Fruit fly (Drosophila melanogaster) whole organism, embryonic: ENCODE data around the gene iav.

Source experiments
- CG11398 ChIP-seq: fragments of 200-800 bp; sonication (Bioruptor generic); optimal IDR thresholded peaks from 2 replicates; lab custom pipeline; 2016; ENCODE audit warnings: missing biosample characterization, missing genetic modification characterization
- CG12104 ChIP-seq: fragments of 200-800 bp; sonication (Bioruptor generic); optimal IDR thresholded peaks from 3 replicates; lab custom pipeline; 2016; ENCODE audit warnings: missing biosample characterization, missing genetic modification characterization
- CG12659 ChIP-seq: fragments of 200-800 bp; sonication (Bioruptor generic); optimal IDR thresholded peaks from 3 replicates; lab custom pipeline; 2017; ENCODE audit warnings: mild to moderate bottlenecking, missing biosample characterization, missing genetic modification reagents, missing genetic modification characterization
- CG12942 ChIP-seq: fragments of 200-800 bp; sonication (Bioruptor generic); optimal IDR thresholded peaks from 3 replicates; lab custom pipeline; 2016; ENCODE audit warnings: missing biosample characterization, missing genetic modification characterization
- CG13123 ChIP-seq: fragments of 200-800 bp; sonication (Bioruptor generic); optimal IDR thresholded peaks from 2 replicates; lab custom pipeline; 2016; ENCODE audit warnings: missing biosample characterization, missing genetic modification characterization
- CG13775 ChIP-seq: fragments of 200-800 bp; sonication (Bioruptor generic); optimal IDR thresholded peaks from 3 replicates; lab custom pipeline; 2017; ENCODE audit warnings: missing biosample characterization, mild to moderate bottlenecking, missing genetic modification characterization
- CG14860 ChIP-seq: fragments of 200-800 bp; sonication (Bioruptor generic); IDR thresholded peaks from 3 replicates; pipeline ENCODE4 v1.3.6; 2022; ENCODE audit warnings: missing biosample characterization, missing genetic modification characterization; ENCODE audit not compliant: partially characterized antibody
- CG16815 ChIP-seq: fragments of 200-800 bp; sonication (Bioruptor generic); optimal IDR thresholded peaks from 3 replicates; lab custom pipeline; 2017; ENCODE audit warnings: missing biosample characterization, mild to moderate bottlenecking, missing genetic modification characterization
- CG17912 ChIP-seq: fragments of 200-800 bp; sonication (Bioruptor generic); optimal IDR thresholded peaks from 2 replicates; lab custom pipeline; 2018; ENCODE audit warnings: missing biosample characterization, mild to moderate bottlenecking, missing genetic modification characterization
- CG18011 ChIP-seq: fragments of 200-800 bp; sonication (Bioruptor generic); optimal IDR thresholded peaks from 2 replicates; lab custom pipeline; 2017; ENCODE audit warnings: missing biosample characterization, missing genetic modification characterization, mild to moderate bottlenecking, moderate library complexity, missing genotype
- CG31388 ChIP-seq: fragments of 200-800 bp; sonication (Bioruptor generic); optimal IDR thresholded peaks from 2 replicates; lab custom pipeline; 2016; ENCODE audit warnings: missing biosample characterization, missing genetic modification characterization
- CG3995 ChIP-seq: fragments of 200-800 bp; sonication (Bioruptor generic); optimal IDR thresholded peaks from 3 replicates; lab custom pipeline; 2016; ENCODE audit warnings: missing biosample characterization, missing genetic modification characterization
- CG4328 ChIP-seq: fragments of 200-800 bp; sonication (Bioruptor generic); optimal IDR thresholded peaks from 3 replicates; lab custom pipeline; 2017; ENCODE audit warnings: missing biosample characterization, missing genetic modification reagents, missing genetic modification characterization
- CG6254 ChIP-seq: fragments of 200-800 bp; sonication (Bioruptor generic); optimal IDR thresholded peaks from 3 replicates; lab custom pipeline; 2017; ENCODE audit warnings: mild to moderate bottlenecking, missing biosample characterization, missing genetic modification reagents, missing genetic modification characterization
- CG7556 ChIP-seq: fragments of 200-800 bp; sonication (Bioruptor generic); optimal IDR thresholded peaks from 2 replicates; lab custom pipeline; 2017; ENCODE audit warnings: missing biosample characterization, mild to moderate bottlenecking, missing genetic modification characterization
- D ChIP-seq, 2 experiments: fragments of 200-800 bp in 1 of 2; fragments of >200 bp in 1 of 2; sonication (Bioruptor generic) in 1 of 2; optimal IDR thresholded peaks; 2 replicates in 1 of 2; 3 replicates in 1 of 2; lab custom pipeline; 2017; ENCODE audit warnings: mild to moderate bottlenecking in 1 of 2, missing biosample characterization in 1 of 2, missing genetic modification characterization in 1 of 2, missing genetic modification reagents in 1 of 2
- Dref ChIP-seq: fragments of 200-800 bp; sonication (Bioruptor generic); IDR thresholded peaks from 2 replicates; pipeline ENCODE4 v1.3.6; 2022; ENCODE audit warnings: missing biosample characterization, missing genetic modification characterization
- Hand ChIP-seq: fragments of 200-800 bp; sonication (Bioruptor generic); optimal IDR thresholded peaks from 2 replicates; lab custom pipeline; 2017; ENCODE audit warnings: mild to moderate bottlenecking, missing biosample characterization, missing genetic modification reagents, missing genetic modification characterization
- Lim3 ChIP-seq: fragments of 200-800 bp; sonication (Bioruptor generic); IDR thresholded peaks from 2 replicates; pipeline ENCODE4 v1.3.6; 2022; ENCODE audit warnings: missing biosample characterization, missing genetic modification characterization
- NC2α ChIP-seq: fragments of 200-800 bp; sonication (Bioruptor generic); optimal IDR thresholded peaks from 2 replicates; lab custom pipeline; 2016; ENCODE audit warnings: missing biosample characterization, missing genetic modification characterization
- Nf-YC ChIP-seq: fragments of 200-800 bp; optimal IDR thresholded peaks from 3 replicates; lab custom pipeline; 2019; ENCODE audit warnings: missing biosample characterization, mild to moderate bottlenecking, missing genetic modification characterization, moderate library complexity
- Poxn ChIP-seq: fragments of 200-800 bp; sonication (Bioruptor generic); IDR thresholded peaks from 2 replicates; pipeline ENCODE4 v1.3.6; 2022; ENCODE audit warnings: missing biosample characterization, missing genetic modification characterization
- Taf1 ChIP-seq: fragments of 200-800 bp; sonication (Bioruptor generic); IDR thresholded peaks from 2 replicates; pipeline ENCODE4 v1.3.6; 2022; ENCODE audit warnings: missing biosample characterization, missing genetic modification characterization
- Trl ChIP-seq, 3 experiments: fragments of >200 bp in 2 of 3; fragments of 200-800 bp in 1 of 3; sonication (Bioruptor generic) in 1 of 3; optimal IDR thresholded peaks; 2 replicates in 1 of 3; 3 replicates in 2 of 3; lab custom pipeline; 2016 to 2017; ENCODE audit warnings: missing biosample characterization in 1 of 3, missing genetic modification characterization in 1 of 3
- Usf ChIP-seq: fragments of 200-800 bp; sonication (Bioruptor generic); optimal IDR thresholded peaks from 2 replicates; lab custom pipeline; 2017; ENCODE audit warnings: missing genotype, missing biosample characterization, missing genetic modification characterization
- dimm ChIP-seq: fragments of 200-800 bp; sonication (Bioruptor generic); IDR thresholded peaks from 2 replicates; pipeline ENCODE4 v1.3.6; 2022; ENCODE audit warnings: missing biosample characterization, missing genetic modification characterization
- dmrt11E ChIP-seq: fragments of 200-800 bp; sonication (Bioruptor generic); optimal IDR thresholded peaks from 3 replicates; lab custom pipeline; 2018; ENCODE audit warnings: missing biosample characterization, mild to moderate bottlenecking, missing genetic modification characterization, moderate library complexity
- dysf ChIP-seq: fragments of 200-800 bp; sonication (Bioruptor generic); IDR thresholded peaks from 3 replicates; pipeline ENCODE4 v1.3.6; 2022; ENCODE audit warnings: missing biosample characterization, missing genetic modification characterization
- fd102C ChIP-seq: fragments of 200-800 bp; sonication (Bioruptor generic); optimal IDR thresholded peaks from 2 replicates; lab custom pipeline; 2018; ENCODE audit warnings: missing biosample characterization, mild to moderate bottlenecking, missing genetic modification characterization, moderate library complexity
- gcm2 ChIP-seq: fragments of 200-800 bp; sonication (Bioruptor generic); optimal IDR thresholded peaks from 2 replicates; lab custom pipeline; 2016; ENCODE audit warnings: missing biosample characterization, missing genetic modification characterization
- ham ChIP-seq: fragments of 200-800 bp; sonication (Bioruptor generic); IDR thresholded peaks from 2 replicates; pipeline ENCODE4 v1.3.6; 2022; ENCODE audit warnings: missing biosample characterization, missing genetic modification characterization
- hb ChIP-seq: fragments of 200-800 bp; sonication (Bioruptor generic); IDR thresholded peaks from 3 replicates; pipeline ENCODE4 v1.3.6; 2022; ENCODE audit warnings: missing biosample characterization, missing genetic modification characterization; ENCODE audit not compliant: partially characterized antibody
- her ChIP-seq: fragments of 200-800 bp; sonication (Bioruptor generic); optimal IDR thresholded peaks from 2 replicates; lab custom pipeline; 2016; ENCODE audit warnings: missing biosample characterization, missing genetic modification characterization
- ind ChIP-seq: fragments of 200-800 bp; sonication (Bioruptor generic); optimal IDR thresholded peaks from 3 replicates; lab custom pipeline; 2016; ENCODE audit warnings: missing biosample characterization, missing genetic modification characterization
- jing ChIP-seq: fragments of 200-800 bp; sonication (Bioruptor generic); optimal IDR thresholded peaks from 2 replicates; lab custom pipeline; 2018; ENCODE audit warnings: missing biosample characterization, mild to moderate bottlenecking, missing genetic modification characterization
- klu ChIP-seq: fragments of 200-800 bp; sonication (Bioruptor generic); IDR thresholded peaks from 2 replicates; pipeline ENCODE4 v1.3.6; 2022; ENCODE audit warnings: missing biosample characterization, missing genetic modification characterization
- luna ChIP-seq: fragments of 200-800 bp; sonication (Bioruptor generic); optimal IDR thresholded peaks from 2 replicates; lab custom pipeline; 2016; ENCODE audit warnings: missing biosample characterization, missing genetic modification characterization
- maf-S ChIP-seq: fragments of 200-800 bp; sonication (Bioruptor generic); optimal IDR thresholded peaks from 2 replicates; lab custom pipeline; 2016; ENCODE audit warnings: missing biosample characterization, missing genetic modification characterization
- mam ChIP-seq: fragments of 200-800 bp; sonication (Bioruptor generic); optimal IDR thresholded peaks from 3 replicates; lab custom pipeline; 2016; ENCODE audit warnings: missing biosample characterization, missing genetic modification characterization
- mld ChIP-seq: fragments of 200-800 bp; sonication (Bioruptor generic); IDR thresholded peaks from 3 replicates; pipeline ENCODE4 v1.3.6; 2022; ENCODE audit warnings: missing biosample characterization, missing genetic modification characterization; ENCODE audit not compliant: partially characterized antibody
- nerfin-1 ChIP-seq: fragments of 200-800 bp; sonication (Bioruptor generic); optimal IDR thresholded peaks from 3 replicates; lab custom pipeline; 2019; ENCODE audit warnings: missing biosample characterization, mild to moderate bottlenecking, missing genetic modification characterization, moderate library complexity
- salm ChIP-seq: fragments of 200-800 bp; sonication (Bioruptor generic); optimal IDR thresholded peaks from 2 replicates; lab custom pipeline; 2018; ENCODE audit warnings: missing biosample characterization, mild to moderate bottlenecking, missing genetic modification characterization
- seq ChIP-seq: fragments of 200-800 bp; sonication (Bioruptor generic); IDR thresholded peaks from 2 replicates; pipeline ENCODE4 v1.3.6; 2022; ENCODE audit warnings: missing biosample characterization, missing genetic modification characterization
- sim ChIP-seq: fragments of 200-800 bp; sonication (Bioruptor generic); IDR thresholded peaks from 2 replicates; pipeline ENCODE4 v1.3.6; 2022; ENCODE audit warnings: missing biosample characterization, missing genetic modification characterization
- slbo ChIP-seq: fragments of 200-800 bp; sonication (Bioruptor generic); IDR thresholded peaks from 2 replicates; pipeline ENCODE4 v1.3.6; 2022; ENCODE audit warnings: missing biosample characterization, missing genetic modification characterization
- sna ChIP-seq: fragments of 200-800 bp; sonication (Bioruptor generic); IDR thresholded peaks from 2 replicates; pipeline ENCODE4 v1.3.6; 2022; ENCODE audit warnings: missing biosample characterization, missing genetic modification characterization; ENCODE audit not compliant: partially characterized antibody
- ssp ChIP-seq: fragments of 200-800 bp; sonication (Bioruptor generic); IDR thresholded peaks from 2 replicates; pipeline ENCODE4 v1.3.6; 2022; ENCODE audit warnings: missing biosample characterization, missing genetic modification characterization
- tap ChIP-seq: fragments of 200-800 bp; optimal IDR thresholded peaks from 3 replicates; lab custom pipeline; 2019; ENCODE audit warnings: missing biosample characterization, mild to moderate bottlenecking, missing genetic modification characterization, moderate library complexity
- vnd ChIP-seq: fragments of 200-800 bp; sonication (Bioruptor generic); IDR thresholded peaks from 3 replicates; pipeline ENCODE4 v1.3.6; 2022; ENCODE audit warnings: missing biosample characterization, missing genetic modification characterization; ENCODE audit not compliant: partially characterized antibody
- zfh2 ChIP-seq: fragments of 200-800 bp; sonication (Bioruptor generic); optimal IDR thresholded peaks from 2 replicates; lab custom pipeline; 2016; ENCODE audit warnings: missing biosample characterization, missing genetic modification characterization

Gene iav

dm6 chrX:6800726-6801296 is 13.0 kb upstream of the iav start (continued):
- no peak for TF ChIP-seq Dref (GFP tag; lab: Robert Waterston, UW)
- no peak for TF ChIP-seq zfh2 (GFP tag; lab: Kevin White, UChicago)
- no peak for TF ChIP-seq mld (GFP tag; lab: Robert Waterston, UW)
- no peak for TF ChIP-seq vnd
- no peak for TF ChIP-seq Poxn (GFP tag; lab: Robert Waterston, UW)
- TF ChIP-seq CG3995 (GFP tag; lab: Kevin White, UChicago): peak; percentile 2
- TF ChIP-seq CG31388 (GFP tag; lab: Kevin White, UChicago): no peak
- TF ChIP-seq CG6254 (GFP tag; lab: Kevin White, UChicago): peak; percentile 38
- peak; percentile 24 for TF ChIP-seq ind
- no peak for TF ChIP-seq maf-S (GFP tag; lab: Kevin White, UChicago)
- TF ChIP-seq CG12659 (GFP tag; lab: Kevin White, UChicago): peak; percentile 56
- no peak for TF ChIP-seq Usf (GFP tag; lab: Kevin White, UChicago)
- TF ChIP-seq salm (tag; lab: Kevin White, UChicago): no peak
- TF ChIP-seq gcm2: no peak
- TF ChIP-seq CG14860 (GFP tag; lab: Robert Waterston, UW): no peak
- no peak for TF ChIP-seq seq
- no peak for TF ChIP-seq ssp (GFP tag; lab: Robert Waterston, UW)
- peak; percentile 22 to 53 for TF ChIP-seq Trl (optimal IDR thresholded peaks at IDR 0.05; lab: Kevin White, UChicago)
- no peak for TF ChIP-seq Trl (GFP tag; optimal IDR thresholded peaks at IDR 0.05; lab: Kevin White, UChicago)
- TF ChIP-seq Hand: no peak
- TF ChIP-seq fd102C: no peak
- TF ChIP-seq Nf-YC (tag; lab: Kevin White, UChicago): peak; percentile 30
- TF ChIP-seq her (GFP tag; lab: Kevin White, UChicago): no peak
- peak; percentile 32; the same call in 1 of the 2 replicates for TF ChIP-seq slbo (GFP tag; lab: Robert Waterston, UW)
- TF ChIP-seq CG17912 (GFP tag; lab: Kevin White, UChicago): no peak
- TF ChIP-seq CG16815 (GFP tag; lab: Kevin White, UChicago): no peak
- no peak for TF ChIP-seq D (optimal IDR thresholded peaks at IDR 0.05; lab: Kevin White, UChicago)
- TF ChIP-seq D (GFP tag; optimal IDR thresholded peaks at IDR 0.05; lab: Kevin White, UChicago): no peak
- TF ChIP-seq dysf (GFP tag; lab: Robert Waterston, UW): peak; percentile 37; the same call in 1 of the 3 replicates
- no peak for TF ChIP-seq sna (GFP tag; lab: Robert Waterston, UW)
- no peak for TF ChIP-seq CG12942 (GFP tag; lab: Kevin White, UChicago)
- no peak for TF ChIP-seq mam (GFP tag; lab: Kevin White, UChicago)
- no peak for TF ChIP-seq nerfin-1 (tag; lab: Kevin White, UChicago)
- TF ChIP-seq Taf1: no peak
- no peak for TF ChIP-seq CG12104 (GFP tag; lab: Kevin White, UChicago)
- no peak for TF ChIP-seq Lim3 (GFP tag; lab: Robert Waterston, UW)
- no peak for TF ChIP-seq hb (GFP tag; lab: Robert Waterston, UW)
- no peak for TF ChIP-seq tap (tag; lab: Kevin White, UChicago)
- no peak for TF ChIP-seq NC2α (GFP tag; lab: Kevin White, UChicago)
- TF ChIP-seq ham (GFP tag; lab: Robert Waterston, UW): no peak
- no peak for TF ChIP-seq CG11398 (GFP tag; lab: Kevin White, UChicago)
- no peak for TF ChIP-seq jing (GFP tag; lab: Kevin White, UChicago)
- no peak for TF ChIP-seq klu (GFP tag; lab: Robert Waterston, UW)
- TF ChIP-seq CG18011: no peak
- TF ChIP-seq sim: no peak
- TF ChIP-seq CG7556 (GFP tag; lab: Kevin White, UChicago): peak; percentile 44
- TF ChIP-seq CG4328 (GFP tag; lab: Kevin White, UChicago): peak; percentile 3
- no peak for TF ChIP-seq CG13123 (GFP tag; lab: Kevin White, UChicago)
- TF ChIP-seq dmrt11E (tag; lab: Kevin White, UChicago): no peak
- TF ChIP-seq luna (GFP tag; lab: Kevin White, UChicago): no peak
- TF ChIP-seq CG13775 (GFP tag; lab: Kevin White, UChicago): peak; percentile 17
- no peak for TF ChIP-seq dimm (GFP tag; lab: Robert Waterston, UW)
